Fruit fly (Drosophila melanogaster): ENCODE results near the gene tai.

tai gene

dm6 chr2L:9148133-9148532 is 18.4 kb upstream of the tai start:
- TF ChIP-seq CG17801 (GFP tag; optimal IDR thresholded peaks at IDR 0.05; ENCODE audit: partially characterized antibody): no peak

DNA sequence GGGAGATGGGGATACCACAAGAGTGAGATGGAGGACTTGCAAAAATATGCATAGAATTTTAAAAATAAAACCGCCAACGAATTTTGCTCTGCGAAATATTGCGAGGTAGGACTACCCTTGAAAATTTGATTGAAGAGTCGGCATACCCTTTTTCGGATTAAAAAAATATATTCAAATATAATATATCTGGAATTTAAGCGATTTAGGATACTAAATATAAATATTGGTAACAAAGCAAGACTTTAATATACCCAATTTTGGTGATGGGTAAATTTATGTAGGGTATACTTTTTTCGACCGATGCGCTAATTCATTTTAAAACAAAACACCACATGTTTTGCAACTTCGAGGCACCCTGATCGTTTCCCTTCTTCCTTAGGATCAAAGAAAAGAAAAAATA is 17.2 kb upstream of the tai start:
- no peak for TF ChIP-seq CG17801 (GFP tag; optimal IDR thresholded peaks at IDR 0.05; ENCODE audit: partially characterized antibody)

DNA sequence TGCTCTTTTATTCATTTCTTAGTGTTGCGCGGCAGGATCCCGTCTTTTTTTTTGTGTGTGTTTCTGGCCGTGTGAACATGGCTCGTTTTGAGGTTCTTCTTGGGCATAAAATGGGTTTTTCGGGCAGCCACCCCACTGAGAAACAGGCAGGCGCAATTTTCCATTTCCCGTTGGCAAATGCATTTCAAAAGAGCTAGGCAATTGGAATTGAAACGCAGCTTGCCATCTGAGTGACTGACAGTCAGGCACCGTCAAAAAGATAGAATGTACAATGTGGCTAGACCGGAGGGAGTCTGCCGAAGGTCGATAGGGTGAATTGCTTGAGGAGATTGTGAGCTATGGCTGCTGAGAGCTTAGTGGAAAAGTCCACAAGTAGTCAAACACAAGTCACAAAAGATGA is 16.5 kb upstream of the tai start:
- no peak for TF ChIP-seq CG17801 (GFP tag; optimal IDR thresholded peaks at IDR 0.05; ENCODE audit: partially characterized antibody)

DNA sequence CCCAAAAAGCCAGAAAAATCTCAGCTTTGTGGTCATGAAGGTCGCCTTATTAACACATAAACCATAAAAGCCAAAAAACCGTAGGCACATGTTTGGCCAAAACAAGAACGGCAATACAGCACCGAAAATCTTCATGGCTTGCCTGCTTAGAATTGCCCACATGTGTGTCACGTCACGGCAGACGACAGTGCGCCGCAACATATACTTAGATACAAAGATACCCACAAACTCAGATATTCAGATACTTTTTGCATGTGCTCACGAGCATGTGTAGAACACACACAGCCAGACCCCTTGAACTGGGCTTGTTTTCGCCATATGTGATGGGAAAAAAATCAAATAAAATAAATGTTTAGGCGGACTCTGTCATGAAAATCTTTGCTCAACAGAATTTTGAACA is 15.8 kb upstream of the tai start:
- no peak for TF ChIP-seq CG17801 (GFP tag; optimal IDR thresholded peaks at IDR 0.05; ENCODE audit: partially characterized antibody)

- no peak for TF ChIP-seq CG17801 (GFP tag; optimal IDR thresholded peaks at IDR 0.05; ENCODE audit: partially characterized antibody)
Measured at dm6 chr2L:9157770-9158169, 8.8 kb upstream of the tai start.

- no peak for TF ChIP-seq CG17801 (GFP tag; optimal IDR thresholded peaks at IDR 0.05; ENCODE audit: partially characterized antibody)
Measured at dm6 chr2L:9158341-9158740, 8.2 kb upstream of the tai start.

- TF ChIP-seq CG17801 (GFP tag; optimal IDR thresholded peaks at IDR 0.05; ENCODE audit: partially characterized antibody): no peak
Measured at dm6 chr2L:9160090-9160489, 6.5 kb upstream of the tai start.

DNA sequence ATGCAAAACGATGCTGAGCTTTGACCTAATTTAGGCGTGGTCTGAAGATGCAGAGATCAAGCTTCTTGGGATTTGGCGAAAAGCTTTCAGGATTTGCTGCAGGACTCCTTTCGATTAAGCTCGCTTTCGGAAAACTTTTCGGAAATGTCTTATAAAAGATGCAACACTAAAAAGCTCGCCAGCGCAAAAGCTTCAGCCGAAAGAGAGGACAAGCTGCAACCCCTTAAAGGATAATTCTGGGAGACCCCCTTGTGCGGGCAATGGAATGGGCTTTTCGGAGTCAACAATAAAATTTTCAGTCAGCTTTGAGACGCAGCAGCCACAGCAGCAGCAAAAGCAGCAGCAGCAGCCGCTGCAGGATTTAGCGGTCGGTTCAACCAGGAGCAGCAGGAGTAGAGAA is 2.6 kb upstream of the tai start, which contains the start of gene CG13108:
CG13108 (plus strand) TSS at position 301 of the 400 bp plus-strand sequence.
- TF ChIP-seq CG17801 (GFP tag; optimal IDR thresholded peaks at IDR 0.05; ENCODE audit: partially characterized antibody): no peak

DNA sequence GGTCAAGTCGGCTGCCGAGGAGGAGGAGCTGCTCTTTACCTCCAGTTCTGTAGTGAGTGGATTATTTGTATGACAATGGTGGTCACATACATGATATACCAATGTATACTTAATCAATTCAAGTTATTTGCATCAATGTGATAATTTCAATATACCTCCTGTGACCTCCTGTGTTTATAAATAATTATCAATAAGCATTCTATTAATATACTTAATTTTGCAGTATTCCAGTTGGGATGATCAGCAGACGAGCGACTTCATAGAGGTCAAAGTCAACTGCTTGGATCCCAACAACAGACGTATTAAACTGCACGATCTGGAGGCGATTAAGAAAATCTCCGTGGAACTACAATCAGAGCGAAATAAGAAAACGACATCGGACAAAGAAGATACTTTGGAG is 1.8 kb upstream of the tai start:
- no peak for TF ChIP-seq CG17801 (GFP tag; optimal IDR thresholded peaks at IDR 0.05; ENCODE audit: partially characterized antibody)

dm6 chr2L:9167001-9167400 is 423 bp downstream of the tai start:
- no peak for TF ChIP-seq CG17801 (GFP tag; optimal IDR thresholded peaks at IDR 0.05; ENCODE audit: partially characterized antibody)

DNA sequence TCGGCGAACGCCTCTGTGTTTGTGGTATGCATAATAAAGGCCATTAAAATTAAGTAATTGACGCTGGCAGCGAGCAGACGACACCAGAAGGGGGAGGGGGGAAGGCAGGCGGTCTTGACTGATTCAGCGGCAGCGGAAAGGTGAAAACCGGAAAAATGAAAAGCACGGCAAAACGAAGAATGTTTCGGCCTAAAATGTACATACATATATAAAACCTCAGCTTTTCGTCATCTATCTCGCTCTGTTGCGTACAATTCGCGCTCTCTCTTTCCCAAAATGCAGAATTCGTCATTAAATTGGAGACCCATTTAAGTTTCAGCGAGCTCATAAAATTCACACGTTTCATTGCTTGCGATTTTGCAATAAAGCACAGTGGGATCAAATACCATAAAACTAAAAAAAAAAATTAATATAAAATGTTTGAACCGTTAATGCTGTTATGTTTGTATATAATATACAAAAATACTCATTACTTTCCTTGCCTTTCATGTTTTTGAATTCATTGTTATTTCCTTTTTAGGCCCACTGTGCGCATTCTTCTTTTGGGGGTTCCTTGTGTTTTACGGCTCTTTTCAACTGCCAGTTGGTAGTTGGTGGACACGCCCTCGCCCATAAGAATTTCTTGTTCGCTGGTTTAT is 1.6 kb downstream of the tai start:
- peak; percentile 94 for TF ChIP-seq CG17801 (GFP tag; optimal IDR thresholded peaks at IDR 0.05; ENCODE audit: partially characterized antibody)

- no peak for TF ChIP-seq CG17801 (GFP tag; optimal IDR thresholded peaks at IDR 0.05; ENCODE audit: partially characterized antibody)
Measured at dm6 chr2L:9172866-9173265, 6.3 kb downstream of the tai start.

DNA sequence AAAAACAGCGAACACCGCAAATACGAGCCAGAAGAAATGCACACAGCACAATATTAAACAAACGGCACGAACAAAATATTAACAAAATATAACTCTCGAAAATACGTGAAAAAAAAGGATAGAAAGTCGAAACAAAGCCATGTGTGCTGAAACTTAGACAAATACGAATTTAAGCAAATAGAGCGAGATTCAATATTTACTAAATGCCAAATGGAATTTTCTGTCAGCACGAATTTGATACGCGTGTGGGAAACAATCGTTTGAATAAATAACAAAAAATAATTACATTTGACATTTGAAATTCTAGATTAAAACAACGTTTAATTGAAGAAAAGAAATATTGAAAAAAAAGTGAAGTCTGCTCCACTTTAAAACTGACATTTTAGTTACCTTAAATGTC is 6.8 kb downstream of the tai start:
- TF ChIP-seq CG17801 (GFP tag; optimal IDR thresholded peaks at IDR 0.05; ENCODE audit: partially characterized antibody): no peak

- TF ChIP-seq CG17801 (GFP tag; optimal IDR thresholded peaks at IDR 0.05; ENCODE audit: partially characterized antibody): no peak
Measured at dm6 chr2L:9173857-9174593, 7.4 kb downstream of the tai start.

- peak; percentile 97 for TF ChIP-seq CG17801 (GFP tag; optimal IDR thresholded peaks at IDR 0.05; ENCODE audit: partially characterized antibody)
Measured at dm6 chr2L:9175172-9175571, 8.6 kb downstream of the tai start.

- TF ChIP-seq CG17801 (GFP tag; optimal IDR thresholded peaks at IDR 0.05; ENCODE audit: partially characterized antibody): peak; percentile 84
Measured at dm6 chr2L:9176114-9176553, 9.6 kb downstream of the tai start.

Measured in ovary, adult (tissue).